Worm (Caenorhabditis elegans) whole organism, mixed stage, embryonic: Measurements from ENCODE around the gene tig-3.

ENCODE experiments used
- bed-3 ChIP-seq: fragments of 200-800 bp; sonication (Bioruptor generic); optimal IDR thresholded peaks from 3 replicates; lab custom pipeline; 2018; ENCODE audit warnings: mild to moderate bottlenecking, missing genetic modification characterization, moderate library complexity, missing compliant biosample characterization
- drap-1 ChIP-seq: fragments of 200-800 bp; sonication (Bioruptor generic); optimal IDR thresholded peaks from 3 replicates; lab custom pipeline; 2018; ENCODE audit warnings: mild to moderate bottlenecking, missing genetic modification characterization, missing compliant biosample characterization
- elt-3 ChIP-seq: fragments of 150-350 bp; optimal IDR thresholded peaks from 2 replicates; lab custom pipeline; 2014; ENCODE audit warnings: missing biosample characterization, missing genetic modification characterization
- lin-13 ChIP-seq: fragments of 150-350 bp; optimal IDR thresholded peaks from 2 replicates; lab custom pipeline; 2014; ENCODE audit warnings: missing biosample characterization, missing genetic modification characterization
- nhr-12 ChIP-seq: fragments of 150-350 bp; optimal IDR thresholded peaks from 2 replicates; lab custom pipeline; 2014; ENCODE audit warnings: missing biosample characterization, missing genetic modification characterization
- nhr-76 ChIP-seq: sonication (generic microtip); optimal IDR thresholded peaks from 2 replicates; lab custom pipeline; 2017; ENCODE audit warnings: missing biosample characterization, missing genetic modification characterization
- pha-4 ChIP-seq: fragments of 150-350 bp; optimal IDR thresholded peaks from 2 replicates; lab custom pipeline; 2018; ENCODE audit warnings: missing biosample characterization, missing genetic modification reagents, missing genetic modification characterization
- snpc-4 ChIP-seq: fragments of 150-350 bp; optimal IDR thresholded peaks from 2 replicates; lab custom pipeline; 2014; ENCODE audit warnings: missing biosample characterization, missing genetic modification characterization
- ztf-11 ChIP-seq: fragments of 150-350 bp; optimal IDR thresholded peaks from 2 replicates; lab custom pipeline; 2014; ENCODE audit warnings: missing biosample characterization, missing genetic modification characterization

ce11 chrII:15196433-15196832 is 55.2 kb downstream of the tig-3 start, which contains the start of gene spsb-1:
- TF ChIP-seq nhr-76 (no peak), nhr-12 (no peak), lin-13 (no peak), pha-4 (tag; lab: Kevin White, UChicago) (no peak), elt-3 (tag; lab: Kevin White, UChicago) (no peak), ztf-11 (tag; lab: Kevin White, UChicago) (no peak), drap-1 (GFP tag; lab: Kevin White, UChicago) (no peak), bed-3 (GFP tag; lab: Kevin White, UChicago) (no peak), snpc-4 (tag; lab: Kevin White, UChicago) (no peak)
